Worm (Caenorhabditis elegans) whole organism, L4 larva: ENCODE results near the gene cst-1.
"Not testable (repeated sequence)": the region's sequence is repeated elsewhere in the genome, so short reads cannot be mapped to it uniquely, and the experiment has no call there.

Source experiments
- D1046.2 ChIP-seq: fragments of 200-800 bp; sonication (Bioruptor generic); IDR thresholded peaks from 2 replicates; pipeline ENCODE4 v1.3.6; 2022; ENCODE audit warnings: missing genetic modification characterization, missing compliant biosample characterization
- F26F4.8 ChIP-seq: fragments of 200-800 bp; sonication (Bioruptor generic); conservative IDR thresholded peaks from 2 replicates; pipeline ENCODE4 v1.3.6; 2022; ENCODE audit warnings: missing genetic modification characterization, missing compliant biosample characterization
- T26A8.4 ChIP-seq: fragments of 200-800 bp; sonication (Bioruptor generic); IDR thresholded peaks from 2 replicates; pipeline ENCODE4 v1.3.6; 2022; ENCODE audit warnings: missing genetic modification characterization, missing compliant biosample characterization
- Y105C5A.15 ChIP-seq: fragments of 200-800 bp; sonication (Bioruptor generic); IDR thresholded peaks from 2 replicates; pipeline ENCODE4 v1.3.6; 2022; ENCODE audit warnings: missing genetic modification characterization, missing compliant biosample characterization
- Y48G9A.11 ChIP-seq: fragments of 200-800 bp; sonication (Bioruptor generic); IDR thresholded peaks from 2 replicates; pipeline ENCODE4 v1.3.6; 2022; ENCODE audit warnings: missing genetic modification reagents, missing genetic modification characterization, missing compliant biosample characterization
- Y5F2A.4 ChIP-seq: fragments of 200-800 bp; sonication (Bioruptor generic); optimal IDR thresholded peaks from 2 replicates; lab custom pipeline; 2018; ENCODE audit warnings: mild to moderate bottlenecking, missing genetic modification characterization, missing compliant biosample characterization
- ZK546.5 ChIP-seq, 2 experiments: sonication (generic microtip); optimal IDR thresholded peaks; 2 replicates each; lab custom pipeline; 2017; ENCODE audit warnings: missing biosample characterization in 2 of 2, missing genetic modification characterization in 2 of 2
- aha-1 ChIP-seq: fragments of 150-350 bp; peaks from one replicate; lab custom pipeline; 2014; ENCODE audit warnings: missing biosample characterization, missing genetic modification characterization
- ceh-28 ChIP-seq: fragments of 150-350 bp; optimal IDR thresholded peaks from 2 replicates; lab custom pipeline; 2014; ENCODE audit warnings: missing biosample characterization, missing genetic modification reagents, missing genetic modification characterization
- ceh-32 ChIP-seq: sonication (generic microtip); optimal IDR thresholded peaks from 2 replicates; lab custom pipeline; 2016; ENCODE audit warnings: mild to moderate bottlenecking, missing genetic modification characterization, missing compliant biosample characterization; ENCODE audit not compliant: poor library complexity
- ceh-62 ChIP-seq: sonication (generic microtip); optimal IDR thresholded peaks from 2 replicates; lab custom pipeline; 2017; ENCODE audit warnings: missing biosample characterization, missing genetic modification characterization
- ceh-82 ChIP-seq: sonication (generic microtip); optimal IDR thresholded peaks from 2 replicates; lab custom pipeline; 2017; ENCODE audit warnings: missing biosample characterization, missing genetic modification characterization
- ctbp-1 ChIP-seq: fragments of 200-800 bp; sonication (Bioruptor generic); IDR thresholded peaks from 2 replicates; pipeline ENCODE4 v1.3.6; 2022; ENCODE audit warnings: missing genetic modification reagents, missing genetic modification characterization, missing compliant biosample characterization
- daf-8 ChIP-seq: fragments of 200-800 bp; sonication (Bioruptor generic); IDR thresholded peaks from 2 replicates; pipeline ENCODE4 v1.3.6; 2022; ENCODE audit warnings: missing genetic modification characterization, missing compliant biosample characterization
- dmd-8 ChIP-seq: fragments of 200-800 bp; sonication (Bioruptor generic); IDR thresholded peaks from 2 replicates; pipeline ENCODE4 v1.3.6; 2022; ENCODE audit warnings: missing genetic modification characterization, missing compliant biosample characterization
- gei-8 ChIP-seq: fragments of 200-800 bp; sonication (Bioruptor generic); optimal IDR thresholded peaks from 2 replicates; lab custom pipeline; 2018; ENCODE audit warnings: mild to moderate bottlenecking, missing genetic modification characterization, missing compliant biosample characterization
- hif-1 ChIP-seq, 2 experiments: sonication (generic microtip); optimal IDR thresholded peaks; 2 replicates each; lab custom pipeline; 2016 to 2017; ENCODE audit warnings: missing compliant biosample characterization in 2 of 2, missing genetic modification characterization in 2 of 2, missing genetic modification reagents in 2 of 2, missing genotype in 2 of 2, mild to moderate bottlenecking in 1 of 2
- lin-15B ChIP-seq: fragments of 150-350 bp; sonication (generic microtip); optimal IDR thresholded peaks from 3 replicates; lab custom pipeline; 2014; ENCODE audit warnings: missing biosample characterization, missing genetic modification characterization
- lin-39 ChIP-seq: fragments of 150-350 bp; optimal IDR thresholded peaks from 2 replicates; lab custom pipeline; 2014; ENCODE audit warnings: missing biosample characterization, missing genetic modification reagents, missing genetic modification characterization
- lsy-2 ChIP-seq, 2 experiments: fragments of 150-350 bp in 1 of 2; sonication (generic microtip) in 1 of 2; optimal IDR thresholded peaks; 2 replicates each; lab custom pipeline; 2014 to 2017; ENCODE audit warnings: missing biosample characterization in 2 of 2, missing genetic modification characterization in 2 of 2
- mdl-1 ChIP-seq, 2 experiments: fragments of 150-350 bp in 1 of 2; sonication (generic microtip) in 1 of 2; optimal IDR thresholded peaks; 2 replicates each; lab custom pipeline; 2014 to 2017; ENCODE audit warnings: missing biosample characterization in 2 of 2, missing genetic modification characterization in 2 of 2
- mdt-29 ChIP-seq: fragments of 200-800 bp; sonication (Bioruptor generic); IDR thresholded peaks from 2 replicates; pipeline ENCODE4 v1.3.6; 2022; ENCODE audit warnings: missing genetic modification reagents, missing genetic modification characterization, missing compliant biosample characterization
- mes-2 ChIP-seq: sonication (generic microtip); optimal IDR thresholded peaks from 2 replicates; lab custom pipeline; 2016; ENCODE audit warnings: missing genotype, mild to moderate bottlenecking, missing genetic modification characterization, missing compliant biosample characterization; ENCODE audit not compliant: poor library complexity, severe bottlenecking
- mxl-2 ChIP-seq: fragments of 200-800 bp; sonication (Bioruptor generic); conservative IDR thresholded peaks from 2 replicates; pipeline ENCODE4 v1.3.6; 2022; ENCODE audit warnings: missing genetic modification reagents, missing genetic modification characterization, missing compliant biosample characterization
- mxl-3 ChIP-seq: fragments of 200-800 bp; sonication (Bioruptor generic); optimal IDR thresholded peaks from 2 replicates; lab custom pipeline; 2018; ENCODE audit warnings: mild to moderate bottlenecking, missing genetic modification characterization, missing compliant biosample characterization
- nhr-6 ChIP-seq: fragments of 150-350 bp; optimal IDR thresholded peaks from 2 replicates; lab custom pipeline; 2014; ENCODE audit warnings: missing biosample characterization, missing genetic modification characterization
- nhr-76 ChIP-seq: fragments of 150-350 bp; optimal IDR thresholded peaks from 2 replicates; lab custom pipeline; 2014; ENCODE audit warnings: missing biosample characterization, missing genetic modification characterization
- php-3 ChIP-seq: fragments of 200-800 bp; sonication (Bioruptor generic); IDR thresholded peaks from 2 replicates; pipeline ENCODE4 v1.3.6; 2022; ENCODE audit warnings: missing genetic modification reagents, missing genetic modification characterization, missing compliant biosample characterization
- rbr-2 ChIP-seq: sonication (generic microtip); optimal IDR thresholded peaks from 2 replicates; lab custom pipeline; 2016; ENCODE audit warnings: missing genotype, missing genetic modification characterization, missing compliant biosample characterization
- set-16 ChIP-seq: fragments of 200-800 bp; sonication (Bioruptor generic); IDR thresholded peaks from 2 replicates; pipeline ENCODE4 v1.3.6; 2022; ENCODE audit warnings: missing genetic modification reagents, missing genetic modification characterization, missing compliant biosample characterization
- unc-130 ChIP-seq: sonication (generic microtip); optimal IDR thresholded peaks from 2 replicates; lab custom pipeline; 2016; ENCODE audit warnings: missing genetic modification reagents, missing genetic modification characterization, missing compliant biosample characterization
- unc-39 ChIP-seq: sonication (generic microtip); optimal IDR thresholded peaks from 2 replicates; lab custom pipeline; 2017; ENCODE audit warnings: missing biosample characterization, missing genetic modification characterization
- unc-62 ChIP-seq, 3 experiments: fragments of 150-350 bp in 1 of 3; sonication (generic microtip); optimal IDR thresholded peaks in 2 of 3; peaks in 1 of 3; 1 replicate in 1 of 3; 2 replicates in 2 of 3; lab custom pipeline; 2014 to 2017; ENCODE audit warnings: missing biosample characterization in 3 of 3, missing genetic modification characterization in 3 of 3, missing genetic modification reagents in 3 of 3, missing genotype in 1 of 3
- zfp-2 ChIP-seq: sonication (generic microtip); optimal IDR thresholded peaks from 2 replicates; lab custom pipeline; 2016; ENCODE audit warnings: mild to moderate bottlenecking, missing genetic modification characterization, missing compliant biosample characterization
- zfp-3 ChIP-seq: fragments of 200-800 bp; sonication (Bioruptor generic); conservative IDR thresholded peaks from 2 replicates; pipeline ENCODE4 v1.3.6; 2022; ENCODE audit warnings: missing genetic modification reagents, missing genetic modification characterization, missing compliant biosample characterization
- ztf-11 ChIP-seq: fragments of 150-350 bp; optimal IDR thresholded peaks from 2 replicates; lab custom pipeline; 2014; ENCODE audit warnings: missing biosample characterization, missing genetic modification characterization
- ztf-7 ChIP-seq: fragments of 150-350 bp; optimal IDR thresholded peaks from 2 replicates; lab custom pipeline; 2014; ENCODE audit warnings: missing biosample characterization, missing genetic modification characterization

cst-1 gene

DNA sequence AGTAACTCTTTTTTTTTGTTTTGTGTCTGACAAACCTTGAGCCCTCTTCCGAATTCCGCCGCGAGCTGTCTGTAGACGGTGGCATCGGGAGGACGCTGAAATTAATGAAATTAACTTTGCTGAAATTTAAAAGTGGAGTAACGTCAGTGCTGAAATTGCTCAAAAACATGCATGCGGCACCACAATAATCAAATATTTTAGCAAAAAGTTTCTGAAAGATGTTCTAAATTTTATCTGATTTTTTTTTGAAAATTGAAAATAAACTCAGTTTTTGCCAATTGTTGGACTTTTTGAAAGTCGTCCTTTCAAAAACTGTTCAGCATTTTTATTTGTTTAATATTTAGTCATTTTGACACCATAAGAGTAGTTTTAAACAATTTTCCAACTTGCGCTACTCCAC is 3.5 kb upstream of the cst-1 start, which contains the start of gene cst-2:
Gene cst-2 (minus strand): TSS at position 101 of the 400 bp plus-strand sequence.
- not testable (repeated sequence) for TF ChIP-seq rbr-2 (tag; lab: Kevin White, UChicago); Y105C5A.15; nhr-76 (tag; lab: Kevin White, UChicago)

DNA sequence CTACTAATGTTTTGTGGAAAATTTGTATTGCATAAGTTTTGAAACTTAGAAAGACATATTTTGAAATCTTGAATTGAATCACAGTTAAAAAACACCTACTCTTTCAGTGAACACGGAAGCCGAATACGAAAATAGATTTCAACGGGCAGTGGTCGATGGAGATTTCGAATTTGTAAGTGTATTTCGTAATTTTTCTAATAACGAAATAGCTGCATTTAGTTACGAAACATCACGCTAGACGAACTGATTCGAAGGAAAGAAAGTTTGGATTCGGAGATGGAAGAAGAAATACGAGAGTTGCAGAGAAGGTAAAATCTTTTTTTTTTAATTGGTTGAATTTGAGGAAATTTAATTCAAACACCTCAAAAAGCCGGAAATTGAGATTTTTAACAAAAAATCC is 3.3 kb downstream of the cst-1 start:
- TF ChIP-seq zfp-3 (no peak), Y5F2A.4 (GFP tag; lab: Kevin White, UChicago) (no peak), ZK546.5 (tag; optimal IDR thresholded peaks at IDR 0.05; lab: Kevin White, UChicago) (no peak), hif-1 (tag; optimal IDR thresholded peaks at IDR 0.05; lab: Kevin White, UChicago) (no peak), mxl-3 (GFP tag; lab: Kevin White, UChicago) (no peak), zfp-2 (tag; lab: Kevin White, UChicago) (no peak), mes-2 (no peak)

DNA sequence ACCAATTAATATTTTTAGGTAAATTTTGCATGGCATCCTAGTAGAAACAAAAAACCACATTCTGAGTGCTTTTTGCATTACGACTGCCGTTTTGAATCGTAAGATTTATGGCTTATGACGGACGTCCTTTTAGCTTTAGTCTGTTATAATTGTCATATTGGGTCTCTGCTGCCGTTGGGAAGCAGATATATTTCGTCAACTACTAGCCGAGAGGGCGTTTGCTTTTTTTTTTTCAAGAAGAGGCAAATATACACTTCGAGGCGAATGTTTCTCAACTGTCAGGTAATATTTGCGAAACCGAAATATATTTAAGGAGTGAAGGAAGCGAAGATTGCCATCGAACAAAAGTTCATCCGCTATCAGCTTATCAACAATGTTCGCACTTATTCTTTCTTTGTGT is 4.5 kb downstream of the cst-1 start, which contains the start of gene F14H12.3:
Gene F14H12.3 (plus strand): TSS at position 301 of the 400 bp plus-strand sequence.
- TF ChIP-seq daf-8 (GFP tag; lab: Robert Waterston, UW) (no peak), ztf-11 (no peak), mdt-29 (GFP tag; lab: Robert Waterston, UW) (no peak)

DNA sequence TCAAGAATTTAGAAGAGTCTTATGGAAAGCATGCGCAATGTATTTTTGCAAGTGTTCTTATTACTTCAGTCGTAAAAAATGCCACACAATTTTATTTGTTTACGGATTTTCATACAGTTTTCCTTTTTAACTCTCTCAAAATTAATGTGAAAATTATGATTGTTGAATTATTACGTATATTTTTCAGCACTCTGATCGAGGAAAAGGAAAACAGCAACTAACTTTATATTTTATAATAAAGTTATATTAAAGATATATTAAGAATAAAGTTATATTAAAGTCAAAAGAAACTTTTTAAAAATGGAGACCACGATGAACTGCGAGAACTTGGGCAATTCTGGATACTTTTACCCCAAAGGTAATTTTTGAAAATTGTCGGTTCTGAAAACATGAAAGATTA is 10.8 kb downstream of the cst-1 start, which contains the start of gene F14H12.2:
Gene F14H12.2 (plus strand): TSS at position 301 of the 400 bp plus-strand sequence.
- TF ChIP-seq ceh-62 (tag; lab: Kevin White, UChicago) (no peak), dmd-8 (GFP tag; lab: Robert Waterston, UW) (no peak), unc-62 (GFP tag; optimal IDR thresholded peaks at IDR 0.05 in 1 of 2; lab: Kevin White, UChicago) (no peak), unc-62 (tag; optimal IDR thresholded peaks at IDR 0.05; lab: Kevin White, UChicago) (no peak), nhr-6 (tag; lab: Kevin White, UChicago) (no peak), ztf-11 (no peak), ctbp-1 (GFP tag; lab: Robert Waterston, UW) (no peak), unc-130 (GFP tag; lab: Kevin White, UChicago) (no peak), set-16 (GFP tag; lab: Robert Waterston, UW) (no peak), lsy-2 (tag; optimal IDR thresholded peaks at IDR 0.05; lab: Kevin White, UChicago) (no peak), Y105C5A.15 (no peak), ceh-28 (tag; lab: Kevin White, UChicago) (no peak), php-3 (GFP tag; lab: Robert Waterston, UW) (no peak), gei-8 (GFP tag; lab: Kevin White, UChicago) (no peak), mxl-2 (no peak), mdl-1 (tag; optimal IDR thresholded peaks at IDR 0.05; lab: Kevin White, UChicago) (no peak)

DNA sequence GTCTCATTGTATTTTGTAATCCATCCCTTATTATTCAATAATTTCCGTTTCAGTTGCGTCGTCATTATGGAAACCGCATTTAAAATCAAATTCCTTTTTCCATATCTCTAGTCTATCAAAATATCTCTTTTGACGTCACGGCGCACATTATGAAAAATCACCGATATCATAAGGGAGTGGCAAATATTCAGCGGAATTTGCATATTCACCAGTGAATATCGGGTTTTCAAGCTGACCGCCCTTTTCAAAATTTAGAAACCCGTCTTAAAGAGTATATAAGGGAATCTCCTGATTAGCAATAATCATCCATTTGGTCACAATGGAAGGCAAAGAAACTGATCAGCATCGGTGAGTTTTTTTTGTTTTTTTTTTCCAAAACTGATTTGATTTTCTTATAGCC is 13.9 kb downstream of the cst-1 start, which contains the start of gene col-165:
Gene col-165 (plus strand): TSS at position 301 of the 400 bp plus-strand sequence.
- TF ChIP-seq lin-39 (tag; lab: Kevin White, UChicago) = no peak
- no peak for TF ChIP-seq aha-1 (tag; lab: Kevin White, UChicago)
- TF ChIP-seq F26F4.8 (GFP tag; lab: Robert Waterston, UW) = no peak
- no peak for TF ChIP-seq T26A8.4 (GFP tag; lab: Robert Waterston, UW)
- TF ChIP-seq, all 104 proteins: peak for 0

DNA sequence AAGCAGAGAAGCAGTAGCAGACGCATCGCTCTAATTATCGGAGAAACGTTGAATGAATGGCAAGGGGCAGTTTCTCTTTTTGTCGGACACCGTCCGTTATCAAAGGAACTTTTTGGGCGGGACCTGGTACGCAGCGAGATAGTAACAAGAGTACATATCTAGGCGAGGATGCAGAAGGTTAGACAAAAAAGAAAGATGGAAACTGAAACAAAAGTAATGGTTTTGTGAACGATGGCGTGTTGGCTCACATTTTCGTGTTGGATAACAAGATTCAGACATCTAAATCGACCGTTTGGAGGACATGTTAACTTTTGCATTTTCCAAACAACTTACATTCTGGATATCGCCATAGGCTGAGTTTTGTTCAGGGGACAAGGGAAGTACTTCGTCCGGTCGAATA is 18.0 kb downstream of the cst-1 start, which contains the start of gene F14H12.6:
Gene F14H12.6 (minus strand): TSS at position 101 of the 400 bp plus-strand sequence.
- TF ChIP-seq ceh-82 = no peak
- TF ChIP-seq Y105C5A.15 = no peak
- TF ChIP-seq unc-62 (GFP tag; optimal IDR thresholded peaks at IDR 0.05 in 1 of 2; lab: Kevin White, UChicago) = no peak
- TF ChIP-seq unc-62 (tag; optimal IDR thresholded peaks at IDR 0.05; lab: Kevin White, UChicago) = no peak
- TF ChIP-seq hif-1 (tag; optimal IDR thresholded peaks at IDR 0.05; lab: Kevin White, UChicago) = no peak
- TF ChIP-seq ceh-32 (tag; lab: Kevin White, UChicago) = no peak
- no peak for TF ChIP-seq D1046.2 (GFP tag; lab: Robert Waterston, UW)
- TF ChIP-seq zfp-2 (tag; lab: Kevin White, UChicago) = no peak
- no peak for TF ChIP-seq lin-15B (tag; lab: Kevin White, UChicago)
- TF ChIP-seq unc-39 (tag; lab: Kevin White, UChicago) = no peak
- TF ChIP-seq Y48G9A.11 (GFP tag; lab: Robert Waterston, UW) = no peak
- TF ChIP-seq mdt-29 (GFP tag; lab: Robert Waterston, UW) = no peak
- no peak for TF ChIP-seq ztf-7 (tag; lab: Kevin White, UChicago)
